Worm (Caenorhabditis elegans): ENCODE data around the gene clec-186.

DNA sequence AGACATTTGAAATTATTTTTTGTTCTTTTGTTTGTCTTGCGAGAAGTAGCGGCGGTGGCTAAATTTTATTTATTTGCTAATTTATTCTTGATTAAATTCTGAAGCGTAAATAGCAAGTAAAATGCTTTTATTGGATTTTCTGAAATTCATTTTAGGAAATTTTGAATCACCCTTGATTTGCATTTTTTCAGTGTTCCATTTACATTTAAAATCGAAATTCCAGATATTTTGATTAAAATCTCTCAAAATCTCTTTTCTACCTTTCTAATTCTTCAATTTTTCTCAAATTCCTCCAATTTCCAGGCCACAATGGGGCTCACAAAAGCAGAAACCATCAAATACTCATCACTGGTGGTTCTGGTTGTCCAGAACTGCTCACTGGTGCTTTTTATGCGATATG, 10.7 kb upstream of the clec-186 start, which contains the start of gene nstp-5:
- TF ChIP-seq cog-1 (tag; optimal IDR thresholded peaks at IDR 0.05) (no peak), T22C8.4 (GFP tag; IDR thresholded peaks at IDR 0.05) (no peak), med-1 (GFP tag; optimal IDR thresholded peaks at IDR 0.05; ENCODE audit: insufficient read depth) (no peak), flt-1 (GFP tag; IDR thresholded peaks at IDR 0.05) (no peak), ztf-23 (GFP tag; IDR thresholded peaks at IDR 0.05) (no peak), ref-1 (GFP tag; conservative IDR thresholded peaks at IDR 0.05) (no peak)
